Worm (Caenorhabditis elegans) whole organism, L4 larva: ENCODE data around the gene tmed-13.
A peak's percentile ranks its signal among the peaks of the same experiment; 100 is the strongest.

Experiments
- D1046.2 ChIP-seq: fragments of 200-800 bp; sonication (Bioruptor generic); IDR thresholded peaks from 2 replicates; pipeline ENCODE4 v1.3.6; 2022; ENCODE audit warnings: missing genetic modification characterization, missing compliant biosample characterization
- F37D6.2 ChIP-seq: sonication (generic microtip); optimal IDR thresholded peaks from 2 replicates; lab custom pipeline; 2016; ENCODE audit warnings: mild to moderate bottlenecking, missing genetic modification characterization, missing compliant biosample characterization
- F49E8.2 ChIP-seq: sonication (generic microtip); optimal IDR thresholded peaks from 2 replicates; lab custom pipeline; 2016; ENCODE audit warnings: missing compliant biosample characterization, mild to moderate bottlenecking, missing genetic modification characterization, borderline replicate concordance
- R02D3.7 ChIP-seq: fragments of 150-350 bp; sonication (generic microtip); optimal IDR thresholded peaks from 3 replicates; lab custom pipeline; 2014; ENCODE audit warnings: missing biosample characterization, missing genetic modification characterization
- Y75B8A.6 ChIP-seq: fragments of 200-800 bp; sonication (Bioruptor generic); IDR thresholded peaks from 2 replicates; pipeline ENCODE4 v1.3.6; 2022; ENCODE audit warnings: missing genetic modification reagents, missing genetic modification characterization, missing compliant biosample characterization
- aha-1 ChIP-seq: fragments of 150-350 bp; peaks from one replicate; lab custom pipeline; 2014; ENCODE audit warnings: missing biosample characterization, missing genetic modification characterization
- attf-4 ChIP-seq: sonication (generic microtip); optimal IDR thresholded peaks from 3 replicates; lab custom pipeline; 2017; ENCODE audit warnings: missing biosample characterization, missing genetic modification characterization
- ceh-44 ChIP-seq: fragments of 200-800 bp; sonication (Bioruptor generic); IDR thresholded peaks from 2 replicates; pipeline ENCODE4 v1.3.6; 2022; ENCODE audit warnings: missing genetic modification reagents, missing genetic modification characterization, missing compliant biosample characterization
- daf-12 ChIP-seq: fragments of 150-350 bp; optimal IDR thresholded peaks from 2 replicates; lab custom pipeline; 2014; ENCODE audit warnings: missing biosample characterization, missing genetic modification reagents, missing genetic modification characterization
- daf-19 ChIP-seq: fragments of 200-800 bp; sonication (Bioruptor generic); conservative IDR thresholded peaks from 2 replicates; pipeline ENCODE4 v1.3.6; 2022; ENCODE audit warnings: missing genetic modification characterization, missing compliant biosample characterization
- daf-8 ChIP-seq: fragments of 200-800 bp; sonication (Bioruptor generic); IDR thresholded peaks from 2 replicates; pipeline ENCODE4 v1.3.6; 2022; ENCODE audit warnings: missing genetic modification characterization, missing compliant biosample characterization
- dve-1 ChIP-seq: sonication (generic microtip); optimal IDR thresholded peaks from 2 replicates; lab custom pipeline; 2017; ENCODE audit warnings: antibody characterized with exemption, mild to moderate bottlenecking, missing genetic modification characterization, missing compliant biosample characterization; ENCODE audit not compliant: insufficient read depth
- fkh-10 ChIP-seq: fragments of 150-350 bp; optimal IDR thresholded peaks from 2 replicates; lab custom pipeline; 2014; ENCODE audit warnings: missing biosample characterization, missing genetic modification reagents, missing genetic modification characterization
- gei-8 ChIP-seq: fragments of 200-800 bp; sonication (Bioruptor generic); optimal IDR thresholded peaks from 2 replicates; lab custom pipeline; 2018; ENCODE audit warnings: mild to moderate bottlenecking, missing genetic modification characterization, missing compliant biosample characterization
- hlh-30 ChIP-seq: sonication (generic microtip); optimal IDR thresholded peaks from 2 replicates; lab custom pipeline; 2017; ENCODE audit warnings: antibody characterized with exemption, mild to moderate bottlenecking, missing genetic modification characterization, missing compliant biosample characterization; ENCODE audit not compliant: insufficient read depth
- hmg-1.1 ChIP-seq: fragments of 200-800 bp; sonication (Bioruptor generic); IDR thresholded peaks from 2 replicates; pipeline ENCODE4 v1.3.6; 2022; ENCODE audit warnings: missing genetic modification reagents, missing genetic modification characterization, missing compliant biosample characterization
- jun-1 ChIP-seq: fragments of 150-350 bp; optimal IDR thresholded peaks from 2 replicates; lab custom pipeline; 2014; ENCODE audit warnings: missing biosample characterization, missing genetic modification reagents, missing genetic modification characterization
- lin-29 ChIP-seq: fragments of 200-800 bp; sonication (Bioruptor generic); IDR thresholded peaks from 2 replicates; pipeline ENCODE4 v1.3.6; 2022; ENCODE audit warnings: missing genetic modification reagents, missing genetic modification characterization, missing compliant biosample characterization
- lin-38 ChIP-seq: fragments of 200-800 bp; sonication (Bioruptor generic); IDR thresholded peaks from 2 replicates; pipeline ENCODE4 v1.3.6; 2022; ENCODE audit warnings: missing genetic modification reagents, missing genetic modification characterization, missing compliant biosample characterization
- lin-39 ChIP-seq: fragments of 150-350 bp; optimal IDR thresholded peaks from 2 replicates; lab custom pipeline; 2014; ENCODE audit warnings: missing biosample characterization, missing genetic modification reagents, missing genetic modification characterization
- lsy-2 ChIP-seq, 2 experiments: fragments of 150-350 bp in 1 of 2; sonication (generic microtip) in 1 of 2; optimal IDR thresholded peaks; 2 replicates each; lab custom pipeline; 2014 to 2017; ENCODE audit warnings: missing biosample characterization in 2 of 2, missing genetic modification characterization in 2 of 2
- madf-5 ChIP-seq, 2 experiments: fragments of 200-800 bp; sonication (Bioruptor generic); IDR thresholded peaks; 2 replicates each; pipeline ENCODE4 v1.3.6; 2022; ENCODE audit warnings: missing compliant biosample characterization in 2 of 2, missing genetic modification characterization in 2 of 2
- madf-9 ChIP-seq: fragments of 200-800 bp; sonication (Bioruptor generic); conservative IDR thresholded peaks from 2 replicates; pipeline ENCODE4 v1.3.6; 2022; ENCODE audit warnings: missing genetic modification reagents, missing genetic modification characterization, missing compliant biosample characterization
- mep-1 ChIP-seq: fragments of 150-350 bp; sonication (generic microtip); optimal IDR thresholded peaks from 3 replicates; lab custom pipeline; 2014; ENCODE audit warnings: missing biosample characterization, missing genetic modification characterization
- mes-2 ChIP-seq: sonication (generic microtip); optimal IDR thresholded peaks from 2 replicates; lab custom pipeline; 2016; ENCODE audit warnings: missing genotype, mild to moderate bottlenecking, missing genetic modification characterization, missing compliant biosample characterization; ENCODE audit not compliant: poor library complexity, severe bottlenecking
- mxl-3 ChIP-seq: fragments of 200-800 bp; sonication (Bioruptor generic); optimal IDR thresholded peaks from 2 replicates; lab custom pipeline; 2018; ENCODE audit warnings: mild to moderate bottlenecking, missing genetic modification characterization, missing compliant biosample characterization
- nhr-10 ChIP-seq: fragments of 150-350 bp; optimal IDR thresholded peaks from 2 replicates; lab custom pipeline; 2014; ENCODE audit warnings: missing biosample characterization, missing genetic modification characterization
- nhr-11 ChIP-seq: fragments of 150-350 bp; optimal IDR thresholded peaks from 2 replicates; lab custom pipeline; 2014; ENCODE audit warnings: missing biosample characterization, missing genetic modification characterization
- nhr-42 ChIP-seq: fragments of 200-800 bp; sonication (Bioruptor generic); IDR thresholded peaks from 2 replicates; pipeline ENCODE4 v1.3.6; 2022; ENCODE audit warnings: missing genetic modification characterization, missing compliant biosample characterization
- nhr-48 ChIP-seq: sonication (generic microtip); optimal IDR thresholded peaks from 2 replicates; lab custom pipeline; 2016; ENCODE audit warnings: mild to moderate bottlenecking, missing genetic modification characterization, missing compliant biosample characterization
- pha-4 ChIP-seq, 2 experiments: fragments of 150-350 bp in 1 of 2; fragments of 200-800 bp in 1 of 2; sonication (Bioruptor generic) in 1 of 2; IDR thresholded peaks in 1 of 2; optimal IDR thresholded peaks in 1 of 2; 2 replicates each; pipeline versions ENCODE4 v1.3.6 to Lab custom; 2014 to 2022; ENCODE audit warnings: missing genetic modification characterization in 2 of 2, missing genetic modification reagents in 2 of 2, missing biosample characterization in 1 of 2, missing compliant biosample characterization in 1 of 2
- rbr-2 ChIP-seq: sonication (generic microtip); optimal IDR thresholded peaks from 2 replicates; lab custom pipeline; 2016; ENCODE audit warnings: missing genotype, missing genetic modification characterization, missing compliant biosample characterization
- sdz-12 ChIP-seq: fragments of 200-800 bp; sonication (Bioruptor generic); optimal IDR thresholded peaks from 2 replicates; lab custom pipeline; 2018; ENCODE audit warnings: mild to moderate bottlenecking, missing genetic modification characterization, missing compliant biosample characterization
- spr-3 ChIP-seq: fragments of 200-800 bp; sonication (Bioruptor generic); optimal IDR thresholded peaks from 2 replicates; lab custom pipeline; 2018; ENCODE audit warnings: mild to moderate bottlenecking, missing genetic modification characterization, missing compliant biosample characterization
- unc-130 ChIP-seq: sonication (generic microtip); optimal IDR thresholded peaks from 2 replicates; lab custom pipeline; 2016; ENCODE audit warnings: missing genetic modification reagents, missing genetic modification characterization, missing compliant biosample characterization
- unc-62 ChIP-seq, 3 experiments: fragments of 150-350 bp in 1 of 3; sonication (generic microtip); optimal IDR thresholded peaks in 2 of 3; peaks in 1 of 3; 1 replicate in 1 of 3; 2 replicates in 2 of 3; lab custom pipeline; 2014 to 2017; ENCODE audit warnings: missing biosample characterization in 3 of 3, missing genetic modification characterization in 3 of 3, missing genetic modification reagents in 3 of 3, missing genotype in 1 of 3
- zag-1 ChIP-seq: fragments of 150-350 bp; optimal IDR thresholded peaks from 2 replicates; lab custom pipeline; 2014; ENCODE audit warnings: missing biosample characterization, missing genetic modification characterization
- ztf-11 ChIP-seq: fragments of 150-350 bp; optimal IDR thresholded peaks from 2 replicates; lab custom pipeline; 2014; ENCODE audit warnings: missing biosample characterization, missing genetic modification characterization

Gene tmed-13

DNA sequence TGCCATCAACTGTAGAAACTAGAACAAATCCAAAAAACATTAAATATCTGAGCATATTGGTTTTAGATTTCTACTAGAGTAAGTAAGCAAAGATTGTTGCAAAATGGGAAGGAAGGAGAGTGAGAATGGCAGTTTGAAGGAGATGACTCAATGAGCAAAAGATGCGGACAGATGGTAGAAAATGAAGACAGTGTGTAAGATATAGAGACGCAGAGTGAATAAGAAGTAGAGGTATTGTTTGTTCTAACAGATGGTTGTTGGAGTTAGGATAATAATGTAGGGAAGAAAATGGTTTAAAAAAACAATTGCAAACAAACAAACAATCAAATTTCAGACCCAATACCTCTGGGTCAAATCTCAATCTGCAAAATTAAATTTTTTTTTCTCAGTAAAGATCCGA, at the start of gene tmed-13:
TSS of gene tmed-13 (minus strand) at position 169 of the 400 bp plus-strand sequence.
- TF ChIP-seq hlh-30 (tag; lab: Kevin White, UChicago) (no peak), nhr-10 (tag; lab: Kevin White, UChicago) (no peak), jun-1 (tag; lab: Kevin White, UChicago) (no peak), gei-8 (GFP tag; lab: Kevin White, UChicago) (no peak)

DNA sequence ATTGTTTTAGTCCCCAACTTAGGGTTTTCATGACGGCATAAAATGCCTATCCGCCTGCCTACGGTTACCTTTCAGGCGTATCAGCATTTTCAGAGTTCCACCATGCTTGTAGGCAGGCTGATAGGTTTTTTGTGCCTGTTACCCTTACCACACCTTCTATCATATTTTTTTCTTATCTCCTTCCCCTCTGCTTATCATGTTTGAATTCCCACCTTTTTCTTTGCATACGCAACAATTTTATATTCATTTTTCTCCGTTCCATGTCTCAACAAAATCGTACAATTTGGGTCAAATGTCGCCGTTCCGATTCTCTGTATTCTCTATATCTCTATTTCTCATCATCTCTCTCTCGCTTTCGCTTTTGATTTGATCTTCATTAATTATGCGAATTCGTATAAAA, 48.4 kb upstream of the tmed-13 start, which contains the start of gene C01G5.9:
TSS of gene C01G5.9 (plus strand) at position 301 of the 400 bp plus-strand sequence.
- TF ChIP-seq aha-1 (tag; lab: Kevin White, UChicago) (no peak), lin-29 (GFP tag; lab: Robert Waterston, UW) (no peak), nhr-42 (GFP tag; lab: Robert Waterston, UW) (no peak), dve-1 (tag; lab: Kevin White, UChicago) (no peak), sdz-12 (GFP tag; lab: Kevin White, UChicago) (no peak), nhr-48 (no peak), R02D3.7 (tag; lab: Kevin White, UChicago) (no peak), Y75B8A.6 (GFP tag; lab: Robert Waterston, UW) (no peak), daf-8 (GFP tag; lab: Robert Waterston, UW) (no peak), ceh-44 (GFP tag; lab: Robert Waterston, UW) (no peak), attf-4 (tag; lab: Kevin White, UChicago) (no peak), daf-12 (tag; lab: Kevin White, UChicago) (no peak), ztf-11 (tag; lab: Kevin White, UChicago) (no peak), nhr-10 (tag; lab: Kevin White, UChicago) (no peak)
- TF ChIP-seq, all 104 proteins: peak for 0

ce11 chrIV:6517859-6518258, 46.7 kb upstream of the tmed-13 start, which contains the start of gene C01G5.7:
Gene C01G5.7 (plus strand): TSS chrIV:6518159.
- TF ChIP-seq mes-2 (tag; lab: Kevin White, UChicago) (no peak), madf-5 (GFP tag; IDR thresholded peaks at IDR 0.05; lab: Robert Waterston, UW) (no peak), Y75B8A.6 (GFP tag; lab: Robert Waterston, UW) (no peak), nhr-48 (no peak), madf-9 (GFP tag; lab: Robert Waterston, UW) (no peak), attf-4 (tag; lab: Kevin White, UChicago) (no peak), unc-130 (GFP tag; lab: Kevin White, UChicago) (no peak), lin-38 (GFP tag; lab: Robert Waterston, UW) (no peak), hmg-1.1 (no peak), mxl-3 (GFP tag; lab: Kevin White, UChicago) (no peak), jun-1 (tag; lab: Kevin White, UChicago) (no peak), zag-1 (tag; lab: Kevin White, UChicago) (no peak), spr-3 (GFP tag; lab: Kevin White, UChicago) (no peak)

ce11 chrIV:6514700-6515099, 43.5 kb upstream of the tmed-13 start:
- TF ChIP-seq rbr-2 (tag; lab: Kevin White, UChicago) (peak; percentile 26), unc-62 (GFP tag; optimal IDR thresholded peaks at IDR 0.05 in 1 of 2; lab: Kevin White, UChicago) (peak in 1 of 2 experiments; percentile 80), unc-62 (tag; optimal IDR thresholded peaks at IDR 0.05; lab: Kevin White, UChicago) (no peak), aha-1 (tag; lab: Kevin White, UChicago) (peak; percentile 93), fkh-10 (peak; percentile 32), pha-4 (GFP tag; IDR thresholded peaks at IDR 0.05; lab: Robert Waterston, UW) (no peak), pha-4 (tag; optimal IDR thresholded peaks at IDR 0.05; lab: Kevin White, UChicago) (no peak), lsy-2 (tag; optimal IDR thresholded peaks at IDR 0.05; lab: Kevin White, UChicago) (peak in 1 of 2 experiments; percentile 66), daf-19 (no peak), mep-1 (tag; lab: Kevin White, UChicago) (no peak), ztf-11 (tag; lab: Kevin White, UChicago) (no peak), lin-39 (tag; lab: Kevin White, UChicago) (no peak), F37D6.2 (tag; lab: Kevin White, UChicago) (peak; percentile 77), nhr-48 (peak; percentile 35), daf-12 (tag; lab: Kevin White, UChicago) (no peak), nhr-11 (peak; percentile 69), D1046.2 (GFP tag; lab: Robert Waterston, UW) (no peak), F49E8.2 (tag; lab: Kevin White, UChicago) (no peak)
